Worm (Caenorhabditis elegans) whole organism, late embryonic: Measurements from ENCODE around the gene hlh-6.

Source experiments
- Y22D7AL.16 ChIP-seq: sonication (generic microtip); optimal IDR thresholded peaks from 2 replicates; lab custom pipeline; 2016; ENCODE audit warnings: missing genetic modification characterization, missing compliant biosample characterization
- ceh-30 ChIP-seq: fragments of 150-350 bp; optimal IDR thresholded peaks from 2 replicates; lab custom pipeline; 2014; ENCODE audit warnings: missing biosample characterization, missing genetic modification characterization
- ceh-34 ChIP-seq: sonication (generic microtip); optimal IDR thresholded peaks from 2 replicates; lab custom pipeline; 2016; ENCODE audit warnings: mild to moderate bottlenecking, missing genetic modification characterization, missing compliant biosample characterization
- che-1 ChIP-seq: sonication (generic microtip); optimal IDR thresholded peaks from 2 replicates; lab custom pipeline; 2016; ENCODE audit warnings: mild to moderate bottlenecking, missing genetic modification characterization, missing compliant biosample characterization
- dve-1 ChIP-seq: sonication (generic microtip); optimal IDR thresholded peaks from 2 replicates; lab custom pipeline; 2017; ENCODE audit warnings: antibody characterized with exemption, mild to moderate bottlenecking, missing genetic modification characterization, missing compliant biosample characterization
- elt-4 ChIP-seq: sonication (generic microtip); optimal IDR thresholded peaks from 2 replicates; lab custom pipeline; 2016; ENCODE audit warnings: missing genetic modification characterization, missing compliant biosample characterization
- ets-4 ChIP-seq: sonication (generic microtip); optimal IDR thresholded peaks from 2 replicates; lab custom pipeline; 2016; ENCODE audit warnings: missing genetic modification characterization, missing compliant biosample characterization
- odd-2 ChIP-seq: sonication (generic microtip); optimal IDR thresholded peaks from 2 replicates; lab custom pipeline; 2017; ENCODE audit warnings: antibody characterized with exemption, mild to moderate bottlenecking, missing genetic modification characterization, missing compliant biosample characterization
- pha-4 ChIP-seq: fragments of 150-350 bp; optimal IDR thresholded peaks from 2 replicates; lab custom pipeline; 2018; ENCODE audit warnings: missing biosample characterization, missing genetic modification reagents, missing genetic modification characterization
- pqm-1 ChIP-seq: sonication (generic microtip); optimal IDR thresholded peaks from 2 replicates; lab custom pipeline; 2016; ENCODE audit warnings: missing genetic modification characterization, missing compliant biosample characterization
- sdc-2 ChIP-seq: sonication (generic microtip); optimal IDR thresholded peaks from 2 replicates; lab custom pipeline; 2016; ENCODE audit warnings: missing genotype, missing genetic modification characterization, missing compliant biosample characterization
- tbx-2 ChIP-seq: sonication (generic microtip); optimal IDR thresholded peaks from 2 replicates; lab custom pipeline; 2016; ENCODE audit warnings: missing genetic modification characterization, missing compliant biosample characterization
- zip-5 ChIP-seq: sonication (generic microtip); optimal IDR thresholded peaks from 2 replicates; lab custom pipeline; 2016; ENCODE audit warnings: missing genetic modification characterization, missing compliant biosample characterization

DNA sequence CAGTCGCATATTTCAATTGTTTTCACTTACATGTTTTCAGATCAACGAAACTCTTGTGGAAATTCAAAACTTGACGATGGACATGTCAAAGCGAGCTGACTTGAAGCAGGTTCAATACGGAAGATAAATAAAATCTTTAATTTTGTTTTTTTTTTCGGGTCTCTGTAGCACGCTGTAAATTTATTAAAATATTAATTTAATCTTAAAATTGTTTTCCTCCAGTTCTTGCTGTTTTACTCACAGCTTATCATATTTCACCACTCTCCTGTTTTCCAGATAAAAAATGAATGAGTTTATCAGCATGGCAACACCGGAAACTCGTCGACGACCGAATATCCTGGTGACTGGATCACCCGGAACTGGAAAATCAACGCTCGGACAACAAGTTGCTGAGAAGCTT lies 18.2 kb downstream of the hlh-6 start, which contains the start of gene E02H1.6:
- TF ChIP-seq pqm-1 (tag; lab: Kevin White, UChicago): no peak
- TF ChIP-seq pha-4: no peak
- no peak for TF ChIP-seq ceh-34
- no peak for TF ChIP-seq sdc-2 (tag; lab: Kevin White, UChicago)
- no peak for TF ChIP-seq dve-1
- no peak for TF ChIP-seq odd-2 (tag; lab: Kevin White, UChicago)
- TF ChIP-seq Y22D7AL.16 (tag; lab: Kevin White, UChicago): no peak
- TF ChIP-seq ets-4 (tag; lab: Kevin White, UChicago): no peak
- TF ChIP-seq che-1 (tag; lab: Kevin White, UChicago): no peak
- no peak for TF ChIP-seq ceh-30 (tag; lab: Kevin White, UChicago)
- no peak for TF ChIP-seq elt-4 (tag; lab: Kevin White, UChicago)
- TF ChIP-seq tbx-2 (tag; lab: Kevin White, UChicago): no peak
- no peak for TF ChIP-seq zip-5
